Worm (Caenorhabditis elegans) whole organism, late embryonic: Measurements from ENCODE around the gene pgl-3.

Source experiments
- T23F11.4 ChIP-seq: fragments of 200-800 bp; sonication (Bioruptor generic); optimal IDR thresholded peaks from 2 replicates; lab custom pipeline; 2018; ENCODE audit warnings: mild to moderate bottlenecking, missing genetic modification characterization, missing compliant biosample characterization
- ama-1 ChIP-seq: fragments of 150-350 bp; optimal IDR thresholded peaks from 2 replicates; lab custom pipeline; 2014
- ceh-22 ChIP-seq: sonication (generic microtip); optimal IDR thresholded peaks from 2 replicates; lab custom pipeline; 2017; ENCODE audit warnings: missing biosample characterization, missing genetic modification characterization
- ceh-30 ChIP-seq: fragments of 150-350 bp; optimal IDR thresholded peaks from 2 replicates; lab custom pipeline; 2014; ENCODE audit warnings: missing biosample characterization, missing genetic modification characterization
- ceh-45 ChIP-seq: fragments of 200-800 bp; sonication (Bioruptor generic); IDR thresholded peaks from 2 replicates; pipeline ENCODE4 v1.3.6; 2022; ENCODE audit warnings: missing genetic modification reagents, missing genetic modification characterization, missing compliant biosample characterization
- nhr-11 ChIP-seq: fragments of 150-350 bp; optimal IDR thresholded peaks from 2 replicates; lab custom pipeline; 2014; ENCODE audit warnings: missing biosample characterization, missing genetic modification characterization
- pat-9 ChIP-seq: fragments of 200-800 bp; sonication (Bioruptor generic); optimal IDR thresholded peaks from 2 replicates; lab custom pipeline; 2018; ENCODE audit warnings: mild to moderate bottlenecking, missing genetic modification characterization, moderate library complexity, missing compliant biosample characterization
- pha-4 ChIP-seq: fragments of 150-350 bp; optimal IDR thresholded peaks from 2 replicates; lab custom pipeline; 2018; ENCODE audit warnings: missing biosample characterization, missing genetic modification reagents, missing genetic modification characterization
- pqm-1 ChIP-seq: sonication (generic microtip); optimal IDR thresholded peaks from 2 replicates; lab custom pipeline; 2016; ENCODE audit warnings: missing genetic modification characterization, missing compliant biosample characterization
- unc-42 ChIP-seq: sonication (generic microtip); optimal IDR thresholded peaks from 2 replicates; lab custom pipeline; 2016; ENCODE audit warnings: missing genotype, missing genetic modification characterization, missing compliant biosample characterization
- unc-86 ChIP-seq: sonication (generic microtip); optimal IDR thresholded peaks from 2 replicates; lab custom pipeline; 2016; ENCODE audit warnings: missing genetic modification characterization, missing compliant biosample characterization

ce11 chrV:4754684-4755211 is 1.0 kb upstream of the pgl-3 start:
- TF ChIP-seq pha-4 (tag; lab: Kevin White, UChicago) (no peak), ama-1 (lab: Kevin White, UChicago) (no peak), ceh-22 (no peak), nhr-11 (tag; lab: Kevin White, UChicago) (no peak), unc-86 (tag; lab: Kevin White, UChicago) (no peak), pqm-1 (tag; lab: Kevin White, UChicago) (no peak), pat-9 (tag; lab: Kevin White, UChicago) (no peak), ceh-45 (no peak), ceh-30 (tag; lab: Kevin White, UChicago) (no peak), T23F11.4 (GFP tag; lab: Kevin White, UChicago) (no peak), unc-42 (tag; lab: Kevin White, UChicago) (no peak)
